Worm (Caenorhabditis elegans) whole organism, early embryonic: ENCODE results near the gene meg-4.

Source experiments
- B0310.2 ChIP-seq: sonication (generic microtip); optimal IDR thresholded peaks from 2 replicates; lab custom pipeline; 2016; ENCODE audit warnings: mild to moderate bottlenecking, missing genetic modification characterization, missing compliant biosample characterization
- F13C5.2 ChIP-seq: sonication (generic microtip); optimal IDR thresholded peaks from 2 replicates; lab custom pipeline; 2017; ENCODE audit warnings: mild to moderate bottlenecking, missing genetic modification characterization, inconsistent platforms, missing compliant biosample characterization
- aly-1 ChIP-seq: sonication (generic microtip); optimal IDR thresholded peaks from 2 replicates; lab custom pipeline; 2016; ENCODE audit warnings: missing genetic modification characterization, missing compliant biosample characterization
- ama-1 ChIP-seq: fragments of 150-350 bp; optimal IDR thresholded peaks from 2 replicates; lab custom pipeline; 2014
- ceh-13 ChIP-seq: fragments of 200-800 bp; sonication (Bioruptor generic); optimal IDR thresholded peaks from 2 replicates; lab custom pipeline; 2018; ENCODE audit warnings: mild to moderate bottlenecking, missing genetic modification characterization, missing compliant biosample characterization
- ceh-36 ChIP-seq: sonication (generic microtip); optimal IDR thresholded peaks from 2 replicates; lab custom pipeline; 2016; ENCODE audit warnings: missing genetic modification characterization, inconsistent platforms, missing compliant biosample characterization
- ets-7 ChIP-seq: sonication (generic microtip); optimal IDR thresholded peaks from 2 replicates; lab custom pipeline; 2016; ENCODE audit warnings: missing genotype, missing genetic modification characterization, missing compliant biosample characterization
- flt-1 ChIP-seq: fragments of 200-800 bp; sonication (Bioruptor generic); IDR thresholded peaks from 2 replicates; pipeline ENCODE4 v1.3.6; 2022; ENCODE audit warnings: missing genetic modification characterization, missing compliant biosample characterization
- hmbx-1 ChIP-seq: sonication (generic microtip); optimal IDR thresholded peaks from 2 replicates; lab custom pipeline; 2016; ENCODE audit warnings: mild to moderate bottlenecking, missing genetic modification characterization, missing compliant biosample characterization
- hmg-4 ChIP-seq: fragments of 200-800 bp; sonication (Bioruptor generic); optimal IDR thresholded peaks from 2 replicates; lab custom pipeline; 2018; ENCODE audit warnings: mild to moderate bottlenecking, missing genetic modification characterization, missing compliant biosample characterization
- hnd-1 ChIP-seq: sonication (generic microtip); optimal IDR thresholded peaks from 2 replicates; lab custom pipeline; 2016; ENCODE audit warnings: missing genetic modification characterization, missing compliant biosample characterization
- pes-1 ChIP-seq: fragments of 200-800 bp; sonication (Bioruptor generic); IDR thresholded peaks from 2 replicates; pipeline ENCODE4 v1.3.6; 2022; ENCODE audit warnings: missing genetic modification reagents, missing genetic modification characterization, missing compliant biosample characterization
- scrt-1 ChIP-seq: fragments of 200-800 bp; sonication (Bioruptor generic); IDR thresholded peaks from 2 replicates; pipeline ENCODE4 v1.3.6; 2022; ENCODE audit warnings: missing genetic modification characterization, missing compliant biosample characterization
- sea-1 ChIP-seq: fragments of 200-800 bp; sonication (Bioruptor generic); conservative IDR thresholded peaks from 2 replicates; pipeline ENCODE4 v1.3.6; 2022; ENCODE audit warnings: missing genetic modification characterization, missing compliant biosample characterization
- tbx-11 ChIP-seq: fragments of 200-800 bp; sonication (Bioruptor generic); IDR thresholded peaks from 2 replicates; pipeline ENCODE4 v1.3.6; 2022; ENCODE audit warnings: missing genetic modification characterization, missing compliant biosample characterization
- tbx-37 ChIP-seq: fragments of 200-800 bp; sonication (Bioruptor generic); conservative IDR thresholded peaks from 2 replicates; pipeline ENCODE4 v1.3.6; 2022; ENCODE audit warnings: missing genetic modification reagents, missing genetic modification characterization, missing compliant biosample characterization
- tra-4 ChIP-seq: sonication (generic microtip); optimal IDR thresholded peaks from 2 replicates; lab custom pipeline; 2017; ENCODE audit warnings: missing genetic modification characterization, missing compliant biosample characterization

meg-4 gene

ce11 chrX:1682558-1682957, at the start of gene meg-4:
meg-4 (plus strand) TSS chrX:1682954.
- no peak for TF ChIP-seq tbx-11
- TF ChIP-seq B0310.2 (tag; lab: Kevin White, UChicago) = no peak
- no peak for TF ChIP-seq aly-1
- TF ChIP-seq sea-1 (GFP tag; lab: Robert Waterston, UW) = no peak
- no peak for TF ChIP-seq flt-1
- TF ChIP-seq hmg-4 (GFP tag; lab: Kevin White, UChicago) = no peak
- no peak for TF ChIP-seq F13C5.2 (tag; lab: Kevin White, UChicago)
- no peak for TF ChIP-seq hnd-1 (tag; lab: Kevin White, UChicago)
- TF ChIP-seq ama-1 = no peak
- TF ChIP-seq tbx-37 (GFP tag; lab: Robert Waterston, UW) = no peak
- TF ChIP-seq ceh-13 (GFP tag; lab: Kevin White, UChicago) = no peak
- no peak for TF ChIP-seq tra-4 (tag; lab: Kevin White, UChicago)
- no peak for TF ChIP-seq scrt-1 (GFP tag; lab: Robert Waterston, UW)
- TF ChIP-seq ets-7 = no peak
- no peak for TF ChIP-seq hmbx-1 (tag; lab: Kevin White, UChicago)
- TF ChIP-seq pes-1 (GFP tag; lab: Robert Waterston, UW) = no peak

- no peak for TF ChIP-seq tbx-37 (GFP tag; lab: Robert Waterston, UW)
- TF ChIP-seq pes-1 (GFP tag; lab: Robert Waterston, UW) = no peak
- no peak for TF ChIP-seq tbx-11
- TF ChIP-seq flt-1 = no peak
- no peak for TF ChIP-seq hmbx-1 (tag; lab: Kevin White, UChicago)
- no peak for TF ChIP-seq ets-7
Observed at ce11 chrX:1643442-1644096, 39.2 kb upstream of the meg-4 start.

- TF ChIP-seq ceh-36 = no peak
- no peak for TF ChIP-seq ets-7
- TF ChIP-seq hmg-4 (GFP tag; lab: Kevin White, UChicago) = no peak
- no peak for TF ChIP-seq tbx-37 (GFP tag; lab: Robert Waterston, UW)
- TF ChIP-seq B0310.2 (tag; lab: Kevin White, UChicago) = no peak
- TF ChIP-seq pes-1 (GFP tag; lab: Robert Waterston, UW) = no peak
- TF ChIP-seq hnd-1 (tag; lab: Kevin White, UChicago) = no peak
Observed at ce11 chrX:1651668-1652067, 31.1 kb upstream of the meg-4 start, which contains the start of gene ZK380.4. ZK380.4 (minus strand) TSS chrX:1651994.

- TF ChIP-seq hmg-4 (GFP tag; lab: Kevin White, UChicago) (no peak), tra-4 (tag; lab: Kevin White, UChicago) (no peak), ceh-13 (GFP tag; lab: Kevin White, UChicago) (no peak), hnd-1 (tag; lab: Kevin White, UChicago) (no peak), pes-1 (GFP tag; lab: Robert Waterston, UW) (no peak), hmbx-1 (tag; lab: Kevin White, UChicago) (no peak), aly-1 (no peak), scrt-1 (GFP tag; lab: Robert Waterston, UW) (no peak), ets-7 (no peak), tbx-11 (no peak), tbx-37 (GFP tag; lab: Robert Waterston, UW) (no peak)
Observed at ce11 chrX:1654146-1654545, 28.6 kb upstream of the meg-4 start, which contains the start of gene ZK380.6. ZK380.6 (plus strand) TSS chrX:1654446.

- TF ChIP-seq scrt-1 (GFP tag; lab: Robert Waterston, UW) (no peak), pes-1 (GFP tag; lab: Robert Waterston, UW) (no peak), B0310.2 (tag; lab: Kevin White, UChicago) (no peak), ama-1 (no peak), tbx-11 (no peak), F13C5.2 (tag; lab: Kevin White, UChicago) (no peak), sea-1 (GFP tag; lab: Robert Waterston, UW) (no peak), tbx-37 (GFP tag; lab: Robert Waterston, UW) (no peak), ets-7 (no peak), hmbx-1 (tag; lab: Kevin White, UChicago) (no peak), aly-1 (no peak), hmg-4 (GFP tag; lab: Kevin White, UChicago) (no peak), ceh-13 (GFP tag; lab: Kevin White, UChicago) (no peak), flt-1 (no peak), tra-4 (tag; lab: Kevin White, UChicago) (no peak), ceh-36 (no peak), hnd-1 (tag; lab: Kevin White, UChicago) (no peak)
Observed at ce11 chrX:1655207-1655606, 27.5 kb upstream of the meg-4 start, which contains the start of gene tbx-32. tbx-32 (plus strand) TSS chrX:1655507.

- TF ChIP-seq sea-1 (GFP tag; lab: Robert Waterston, UW) (no peak), hmbx-1 (tag; lab: Kevin White, UChicago) (no peak), flt-1 (no peak), tbx-11 (no peak), aly-1 (no peak)
Observed at ce11 chrX:1664925-1665324, 17.8 kb upstream of the meg-4 start, which contains the start of gene R09H3.2. R09H3.2 (minus strand) TSS chrX:1665025.

ce11 chrX:1667056-1667455, 15.7 kb upstream of the meg-4 start:
- TF ChIP-seq B0310.2 (tag; lab: Kevin White, UChicago) (no peak), tbx-37 (GFP tag; lab: Robert Waterston, UW) (no peak), tra-4 (tag; lab: Kevin White, UChicago) (no peak), hmbx-1 (tag; lab: Kevin White, UChicago) (no peak), hmg-4 (GFP tag; lab: Kevin White, UChicago) (no peak), sea-1 (GFP tag; lab: Robert Waterston, UW) (no peak), ets-7 (no peak)

- TF ChIP-seq aly-1 = no peak
- no peak for TF ChIP-seq sea-1 (GFP tag; lab: Robert Waterston, UW)
- TF ChIP-seq flt-1 = no peak
- TF ChIP-seq pes-1 (GFP tag; lab: Robert Waterston, UW) = no peak
- TF ChIP-seq ets-7 = no peak
- no peak for TF ChIP-seq tbx-37 (GFP tag; lab: Robert Waterston, UW)
- no peak for TF ChIP-seq F13C5.2 (tag; lab: Kevin White, UChicago)
- no peak for TF ChIP-seq hmg-4 (GFP tag; lab: Kevin White, UChicago)
- TF ChIP-seq ceh-13 (GFP tag; lab: Kevin White, UChicago) = no peak
Observed at ce11 chrX:1668748-1669147, 14.0 kb upstream of the meg-4 start, which contains the start of gene R09H3.3. R09H3.3 (minus strand) TSS chrX:1668848.
